Fruit fly (Drosophila melanogaster) whole organism, embryonic: ENCODE results near the gene GNBP2.

ENCODE experiments used
- B-H2 ChIP-seq: fragments of 200-800 bp; sonication (Bioruptor generic); optimal IDR thresholded peaks from 2 replicates; lab custom pipeline; 2018; ENCODE audit warnings: missing biosample characterization, mild to moderate bottlenecking, missing genetic modification characterization
- CG10959 ChIP-seq: fragments of 200-800 bp; sonication (Bioruptor generic); IDR thresholded peaks from 2 replicates; pipeline ENCODE4 v1.3.6; 2022; ENCODE audit warnings: missing biosample characterization, missing genetic modification characterization
- CG11696 ChIP-seq: fragments of 200-800 bp; sonication (Bioruptor generic); IDR thresholded peaks from 2 replicates; pipeline ENCODE4 v1.3.6; 2022; ENCODE audit warnings: missing biosample characterization, missing genetic modification characterization
- CG12219 ChIP-seq: fragments of 200-800 bp; sonication (Bioruptor generic); optimal IDR thresholded peaks from 3 replicates; lab custom pipeline; 2018; ENCODE audit warnings: missing biosample characterization, mild to moderate bottlenecking, missing genetic modification characterization
- CG13775 ChIP-seq: fragments of 200-800 bp; sonication (Bioruptor generic); optimal IDR thresholded peaks from 3 replicates; lab custom pipeline; 2017; ENCODE audit warnings: missing biosample characterization, mild to moderate bottlenecking, missing genetic modification characterization
- CG13894 ChIP-seq: fragments of 200-800 bp; sonication (Bioruptor generic); optimal IDR thresholded peaks from 3 replicates; lab custom pipeline; 2018; ENCODE audit warnings: missing biosample characterization, mild to moderate bottlenecking, missing genetic modification characterization, moderate library complexity
- CG14441 ChIP-seq: fragments of 200-800 bp; sonication (Bioruptor generic); IDR thresholded peaks from 2 replicates; pipeline ENCODE4 v1.3.6; 2022; ENCODE audit warnings: missing biosample characterization, missing genetic modification characterization
- CG15514 ChIP-seq: fragments of 200-800 bp; sonication (Bioruptor generic); optimal IDR thresholded peaks from 3 replicates; lab custom pipeline; 2017; ENCODE audit warnings: missing biosample characterization, missing genetic modification characterization, mild to moderate bottlenecking, moderate library complexity, missing genetic modification reagents
- CG18599 ChIP-seq: fragments of 200-800 bp; sonication (Bioruptor generic); optimal IDR thresholded peaks from 3 replicates; lab custom pipeline; 2017; ENCODE audit warnings: missing biosample characterization, missing genetic modification characterization, mild to moderate bottlenecking, moderate library complexity, missing genetic modification reagents
- CG2199 ChIP-seq: fragments of 200-800 bp; sonication (Bioruptor generic); IDR thresholded peaks from 3 replicates; pipeline ENCODE4 v1.3.6; 2022; ENCODE audit warnings: missing biosample characterization, missing genetic modification characterization
- CG43689 ChIP-seq: fragments of 200-800 bp; sonication (Bioruptor generic); IDR thresholded peaks from 2 replicates; pipeline ENCODE4 v1.3.6; 2022; ENCODE audit warnings: missing biosample characterization, missing genetic modification characterization
- CG4617 ChIP-seq: fragments of 200-800 bp; sonication (Bioruptor generic); optimal IDR thresholded peaks from 3 replicates; lab custom pipeline; 2016; ENCODE audit warnings: missing biosample characterization, missing genetic modification characterization, borderline replicate concordance
- CG8290 ChIP-seq, 3 experiments: fragments of 200-800 bp; sonication (Bioruptor generic); optimal IDR thresholded peaks; 2 replicates each; lab custom pipeline; 2016 to 2019; ENCODE audit warnings: missing biosample characterization in 3 of 3, missing genetic modification characterization in 3 of 3, mild to moderate bottlenecking in 2 of 3, moderate library complexity in 1 of 3
- CG8478 ChIP-seq: fragments of >200 bp; optimal IDR thresholded peaks from 2 replicates; lab custom pipeline; 2018
- Dfd ChIP-seq, 2 experiments: fragments of >200 bp; optimal IDR thresholded peaks; 2 replicates each; lab custom pipeline; 2017; ENCODE audit warnings: missing biosample characterization in 2 of 2, missing genetic modification characterization in 2 of 2
- H15 ChIP-seq: fragments of 200-800 bp; sonication (Bioruptor generic); IDR thresholded peaks from 3 replicates; pipeline ENCODE4 v1.3.6; 2022; ENCODE audit warnings: missing biosample characterization, missing genetic modification characterization
- Hr39 ChIP-seq: fragments of >200 bp; optimal IDR thresholded peaks from 2 replicates; lab custom pipeline; 2017
- Med ChIP-seq: fragments of 200-800 bp; sonication (Bioruptor generic); peaks from one replicate; lab custom pipeline; 2016; ENCODE audit warnings: missing biosample characterization, missing genetic modification characterization, mild to moderate bottlenecking, inconsistent platforms, moderate library complexity
- NfI ChIP-seq: fragments of 200-800 bp; sonication (Bioruptor generic); optimal IDR thresholded peaks from 3 replicates; lab custom pipeline; 2018; ENCODE audit warnings: missing biosample characterization, mild to moderate bottlenecking, missing genetic modification characterization, moderate library complexity
- Pdp1 ChIP-seq, 2 experiments: fragments of 200-800 bp; sonication (Bioruptor generic); optimal IDR thresholded peaks; 3 replicates each; lab custom pipeline; 2016; ENCODE audit warnings: missing biosample characterization in 2 of 2, missing genetic modification characterization in 2 of 2, mild to moderate bottlenecking in 1 of 2, moderate library complexity in 1 of 2
- Ptx1 ChIP-seq: fragments of 200-800 bp; sonication (Bioruptor generic); IDR thresholded peaks from 2 replicates; pipeline ENCODE4 v1.3.6; 2022; ENCODE audit warnings: missing biosample characterization, missing genetic modification characterization
- Rx ChIP-seq: fragments of 200-800 bp; sonication (Bioruptor generic); IDR thresholded peaks from 2 replicates; pipeline ENCODE4 v1.3.6; 2022; ENCODE audit warnings: missing biosample characterization, missing genetic modification characterization
- Stat92E ChIP-seq, 3 experiments: fragments of >200 bp in 2 of 3; fragments of 200-800 bp in 1 of 3; sonication (Bioruptor generic) in 1 of 3; optimal IDR thresholded peaks; 2 replicates each; lab custom pipeline; 2017 to 2019; ENCODE audit warnings: missing biosample characterization in 3 of 3, missing genetic modification characterization in 3 of 3, mild to moderate bottlenecking in 1 of 3, moderate library complexity in 1 of 3
- ab ChIP-seq: fragments of 200-800 bp; sonication (Bioruptor generic); optimal IDR thresholded peaks from 2 replicates; lab custom pipeline; 2016; ENCODE audit warnings: missing biosample characterization, missing genetic modification characterization
- bcd ChIP-seq: fragments of 200-800 bp; sonication (Bioruptor generic); optimal IDR thresholded peaks from 2 replicates; lab custom pipeline; 2017; ENCODE audit warnings: missing biosample characterization, mild to moderate bottlenecking, missing genetic modification characterization
- cas ChIP-seq: fragments of 200-800 bp; sonication (Bioruptor generic); IDR thresholded peaks from 2 replicates; pipeline ENCODE4 v1.3.6; 2022; ENCODE audit warnings: missing biosample characterization, missing genetic modification characterization
- chinmo ChIP-seq: fragments of 200-800 bp; sonication (Bioruptor generic); IDR thresholded peaks from 4 replicates; pipeline ENCODE4 v1.3.6; 2022; ENCODE audit warnings: missing biosample characterization, missing genetic modification characterization; ENCODE audit not compliant: partially characterized antibody
- corto ChIP-seq: fragments of 200-800 bp; sonication (Bioruptor generic); optimal IDR thresholded peaks from 2 replicates; lab custom pipeline; 2016; ENCODE audit warnings: missing biosample characterization, mild to moderate bottlenecking, missing genetic modification characterization, moderate library complexity
- crol ChIP-seq: fragments of 200-800 bp; sonication (Bioruptor generic); IDR thresholded peaks from 2 replicates; pipeline ENCODE4 v1.3.6; 2022; ENCODE audit warnings: missing biosample characterization, missing genetic modification characterization
- da ChIP-seq: fragments of 200-800 bp; sonication (Bioruptor generic); optimal IDR thresholded peaks from 2 replicates; lab custom pipeline; 2016; ENCODE audit warnings: missing biosample characterization, missing genetic modification characterization
- gsb-n ChIP-seq: fragments of 200-800 bp; sonication (Bioruptor generic); optimal IDR thresholded peaks from 3 replicates; lab custom pipeline; 2018; ENCODE audit warnings: missing biosample characterization, mild to moderate bottlenecking, missing genetic modification characterization
- luna ChIP-seq: fragments of 200-800 bp; sonication (Bioruptor generic); optimal IDR thresholded peaks from 2 replicates; lab custom pipeline; 2016; ENCODE audit warnings: missing biosample characterization, missing genetic modification characterization
- maf-S ChIP-seq: fragments of 200-800 bp; sonication (Bioruptor generic); optimal IDR thresholded peaks from 2 replicates; lab custom pipeline; 2016; ENCODE audit warnings: missing biosample characterization, missing genetic modification characterization
- nerfin-2 ChIP-seq: fragments of 200-800 bp; sonication (Bioruptor generic); IDR thresholded peaks from 2 replicates; pipeline ENCODE4 v1.3.6; 2022; ENCODE audit warnings: missing biosample characterization, missing genetic modification characterization; ENCODE audit not compliant: partially characterized antibody
- onecut ChIP-seq: fragments of 200-800 bp; sonication (Bioruptor generic); IDR thresholded peaks from 2 replicates; pipeline ENCODE4 v1.3.6; 2022; ENCODE audit warnings: missing biosample characterization, missing genetic modification characterization
- pfk ChIP-seq: fragments of 200-800 bp; sonication (Bioruptor generic); optimal IDR thresholded peaks from 2 replicates; lab custom pipeline; 2018; ENCODE audit warnings: missing biosample characterization, mild to moderate bottlenecking, missing genetic modification characterization, moderate library complexity
- pita ChIP-seq: fragments of 200-800 bp; sonication (Bioruptor generic); optimal IDR thresholded peaks from 2 replicates; lab custom pipeline; 2017; ENCODE audit warnings: missing biosample characterization, mild to moderate bottlenecking, missing genetic modification characterization
- pum ChIP-seq: fragments of 200-800 bp; sonication (Bioruptor generic); optimal IDR thresholded peaks from 2 replicates; lab custom pipeline; 2016; ENCODE audit warnings: missing biosample characterization, missing genetic modification characterization
- rib ChIP-seq: fragments of 200-800 bp; sonication (Bioruptor generic); IDR thresholded peaks from 2 replicates; pipeline ENCODE4 v1.3.6; 2022; ENCODE audit warnings: missing biosample characterization, missing genetic modification characterization
- salm ChIP-seq: fragments of 200-800 bp; sonication (Bioruptor generic); optimal IDR thresholded peaks from 2 replicates; lab custom pipeline; 2018; ENCODE audit warnings: missing biosample characterization, mild to moderate bottlenecking, missing genetic modification characterization
- schlank ChIP-seq: fragments of 200-800 bp; sonication (Bioruptor generic); optimal IDR thresholded peaks from 2 replicates; lab custom pipeline; 2018; ENCODE audit warnings: missing biosample characterization, mild to moderate bottlenecking, missing genetic modification characterization
- sim ChIP-seq: fragments of 200-800 bp; sonication (Bioruptor generic); IDR thresholded peaks from 2 replicates; pipeline ENCODE4 v1.3.6; 2022; ENCODE audit warnings: missing biosample characterization, missing genetic modification characterization
- tgo ChIP-seq: fragments of 200-800 bp; sonication (Bioruptor generic); IDR thresholded peaks from 3 replicates; pipeline ENCODE4 v1.3.6; 2022; ENCODE audit warnings: missing biosample characterization, missing genetic modification characterization
- tio ChIP-seq: fragments of 200-800 bp; sonication (Bioruptor generic); optimal IDR thresholded peaks from 2 replicates; lab custom pipeline; 2017; ENCODE audit warnings: missing biosample characterization, missing genetic modification characterization, inconsistent platforms
- tx ChIP-seq: fragments of 200-800 bp; sonication (Bioruptor generic); optimal IDR thresholded peaks from 2 replicates; lab custom pipeline; 2016; ENCODE audit warnings: missing biosample characterization, missing genetic modification characterization
- vvl ChIP-seq: fragments of 200-800 bp; sonication (Bioruptor generic); IDR thresholded peaks from 2 replicates; pipeline ENCODE4 v1.3.6; 2022; ENCODE audit warnings: missing biosample characterization, missing genetic modification characterization
- zen ChIP-seq: fragments of 200-800 bp; sonication (Bioruptor generic); optimal IDR thresholded peaks from 3 replicates; lab custom pipeline; 2018; ENCODE audit warnings: missing biosample characterization, mild to moderate bottlenecking, missing genetic modification characterization, moderate library complexity
- zf30C ChIP-seq: fragments of 200-800 bp; sonication (Bioruptor generic); optimal IDR thresholded peaks from 3 replicates; lab custom pipeline; 2018; ENCODE audit warnings: missing biosample characterization, mild to moderate bottlenecking, missing genetic modification characterization
- zfh1 ChIP-seq: fragments of 200-800 bp; sonication (Bioruptor generic); IDR thresholded peaks from 3 replicates; pipeline ENCODE4 v1.3.6; 2022; ENCODE audit warnings: missing biosample characterization, missing genetic modification characterization

Gene GNBP2

DNA sequence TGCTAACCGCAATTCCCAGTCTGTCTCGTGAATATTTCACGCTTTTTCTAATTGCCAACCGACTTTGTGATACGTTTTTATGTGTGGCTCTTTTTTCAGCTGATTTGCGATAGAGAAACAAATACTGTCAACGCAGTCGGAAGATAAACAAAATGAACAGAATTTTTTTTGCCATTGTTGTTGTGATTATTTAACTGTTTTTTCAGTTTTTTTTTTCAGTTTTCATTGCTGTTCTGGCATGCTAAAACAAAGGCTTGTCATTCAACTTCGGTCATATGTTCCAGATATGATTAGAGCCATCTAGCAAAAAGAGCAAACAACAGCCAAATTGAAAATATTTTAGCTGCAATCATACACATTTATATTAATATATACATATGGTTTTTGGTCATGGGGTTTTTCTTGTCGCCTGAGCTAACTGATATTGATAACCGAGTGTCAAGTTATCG lies 43.0 kb downstream of the GNBP2 start (continued):
- TF ChIP-seq chinmo (GFP tag; lab: Robert Waterston, UW) = 0 out of 4 replicates have a peak, but pooled peaks have one; percentile 57
- no peak for TF ChIP-seq nerfin-2 (GFP tag; lab: Robert Waterston, UW)
- TF ChIP-seq maf-S (GFP tag; lab: Kevin White, UChicago) = no peak
- TF ChIP-seq pita (GFP tag; lab: Kevin White, UChicago) = no peak
- TF ChIP-seq CG13775 = no peak
- TF ChIP-seq pum (GFP tag; lab: Kevin White, UChicago) = no peak
- no peak for TF ChIP-seq bcd (GFP tag; lab: Kevin White, UChicago)
- TF ChIP-seq CG15514 (GFP tag; lab: Kevin White, UChicago) = peak; percentile 5
- TF ChIP-seq Rx (GFP tag; lab: Robert Waterston, UW) = no peak
- no peak for TF ChIP-seq CG43689
- TF ChIP-seq da (GFP tag; lab: Kevin White, UChicago) = no peak
- no peak for TF ChIP-seq Pdp1 (GFP tag; optimal IDR thresholded peaks at IDR 0.05; lab: Kevin White, UChicago)
- TF ChIP-seq corto (GFP tag; lab: Kevin White, UChicago) = peak; percentile 17
- no peak for TF ChIP-seq salm (tag; lab: Kevin White, UChicago)
- TF ChIP-seq tio = no peak
- no peak for TF ChIP-seq zf30C
- TF ChIP-seq CG10959 (GFP tag; lab: Robert Waterston, UW) = no peak

DNA sequence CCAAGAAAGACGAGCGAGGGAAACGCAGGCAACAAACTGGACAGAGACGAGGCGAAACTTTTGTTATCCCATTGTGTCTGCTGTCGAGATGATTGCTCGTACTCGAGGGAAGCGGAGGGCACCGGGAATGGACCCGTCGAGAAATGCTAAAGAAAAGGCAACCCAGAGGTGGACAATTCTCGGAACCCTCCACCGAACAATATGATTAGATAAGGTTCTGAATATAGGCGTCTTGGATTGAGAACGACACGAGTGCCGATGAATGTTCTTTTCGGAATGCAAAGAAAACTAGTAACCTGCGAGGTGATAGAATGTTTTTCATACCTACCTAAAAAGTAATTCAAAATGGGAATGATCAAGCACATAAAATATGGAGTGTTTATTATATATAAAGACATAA lies 45.3 kb downstream of the GNBP2 start:
- TF ChIP-seq Stat92E (GFP tag; optimal IDR thresholded peaks at IDR 0.05; lab: Kevin White, UChicago) = peak in 1 of 3 experiments; percentile 97
- TF ChIP-seq gsb-n (tag; lab: Kevin White, UChicago) = peak; percentile 28
- peak; percentile 13 for TF ChIP-seq CG18599 (GFP tag; lab: Kevin White, UChicago)
- peak; percentile 59; the same call in 1 of the 2 replicates for TF ChIP-seq crol
- TF ChIP-seq CG8290 (GFP tag; optimal IDR thresholded peaks at IDR 0.05; lab: Kevin White, UChicago) = peak; percentile 28
- TF ChIP-seq CG8290 (tag; optimal IDR thresholded peaks at IDR 0.05; lab: Kevin White, UChicago) = no peak
- no peak for TF ChIP-seq CG8478 (lab: Kevin White, UChicago)
- peak; percentile 86 for TF ChIP-seq CG2199 (GFP tag; lab: Robert Waterston, UW)
- TF ChIP-seq zen = peak; percentile 0
- peak; percentile 55 for TF ChIP-seq CG13894 (tag; lab: Kevin White, UChicago)
- no peak for TF ChIP-seq CG14441

DNA sequence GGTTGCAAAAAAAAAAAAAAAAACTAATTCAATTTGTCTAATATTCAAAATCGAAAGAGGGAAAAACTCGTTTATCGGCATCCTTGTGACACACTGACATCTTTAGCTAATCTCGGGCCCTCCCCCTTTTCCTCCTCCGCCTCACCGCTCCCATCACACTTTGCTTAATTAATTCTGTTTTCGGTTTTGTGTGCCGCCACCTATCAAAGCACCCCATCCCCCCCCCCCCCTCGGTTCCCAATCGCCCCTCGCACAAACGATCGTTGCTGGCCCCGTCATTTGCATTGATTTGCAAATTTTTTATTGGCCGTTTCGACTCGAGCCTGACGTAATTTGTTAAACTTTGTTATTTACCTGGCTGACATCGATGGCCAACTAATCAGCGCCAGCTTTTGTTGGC lies 46.8 kb downstream of the GNBP2 start:
- TF ChIP-seq H15 (GFP tag; lab: Robert Waterston, UW) (no peak), pfk (GFP tag; lab: Kevin White, UChicago) (no peak), zfh1 (no peak), CG11696 (GFP tag; lab: Robert Waterston, UW) (no peak), rib (peak; percentile 65; the same call in 1 of the 2 replicates), Med (GFP tag; lab: Kevin White, UChicago) (peak; percentile 38), chinmo (GFP tag; lab: Robert Waterston, UW) (peak; percentile 66; the same call in 1 of the 4 replicates), onecut (no peak), tx (GFP tag; lab: Kevin White, UChicago) (no peak), CG8290 (GFP tag; optimal IDR thresholded peaks at IDR 0.05; lab: Kevin White, UChicago) (no peak), CG8290 (tag; optimal IDR thresholded peaks at IDR 0.05; lab: Kevin White, UChicago) (no peak), CG4617 (GFP tag; lab: Kevin White, UChicago) (no peak), Hr39 (lab: Kevin White, UChicago) (peak; percentile 52), sim (no peak), vvl (GFP tag; lab: Robert Waterston, UW) (peak; percentile 82), crol (peak; percentile 79), cas (GFP tag; lab: Robert Waterston, UW) (no peak), CG12219 (GFP tag; lab: Kevin White, UChicago) (no peak), tgo (GFP tag; lab: Robert Waterston, UW) (no peak), ab (GFP tag; lab: Kevin White, UChicago) (no peak), Dfd (GFP tag; optimal IDR thresholded peaks at IDR 0.05; lab: Kevin White, UChicago) (no peak), NfI (no peak), luna (GFP tag; lab: Kevin White, UChicago) (no peak), schlank (tag; lab: Kevin White, UChicago) (no peak), Ptx1 (GFP tag; lab: Robert Waterston, UW) (no peak), B-H2 (GFP tag; lab: Kevin White, UChicago) (no peak)
